Fruit fly (Drosophila melanogaster) whole organism, pupa: Measurements from ENCODE around the gene CG6026.

Experiments used
- CG14655 ChIP-seq: fragments of 200-800 bp; sonication (Bioruptor generic); optimal IDR thresholded peaks from 3 replicates; lab custom pipeline; 2017; ENCODE audit warnings: mild to moderate bottlenecking, missing biosample characterization, missing genetic modification reagents, missing genetic modification characterization
- CG15710 ChIP-seq: fragments of 200-800 bp; sonication (Bioruptor generic); optimal IDR thresholded peaks from 2 replicates; lab custom pipeline; 2018; ENCODE audit warnings: missing biosample characterization, mild to moderate bottlenecking, missing genetic modification characterization, moderate library complexity
- CG9948 ChIP-seq: fragments of 200-800 bp; sonication (Bioruptor generic); optimal IDR thresholded peaks from 2 replicates; lab custom pipeline; 2018; ENCODE audit warnings: missing biosample characterization, mild to moderate bottlenecking, missing genetic modification characterization, moderate library complexity
- EcR ChIP-seq: fragments of 200-800 bp; sonication (Bioruptor generic); optimal IDR thresholded peaks from 3 replicates; lab custom pipeline; 2019; ENCODE audit warnings: missing biosample characterization, missing genetic modification characterization, mild to moderate bottlenecking, moderate library complexity, missing genetic modification reagents
- Ets98B ChIP-seq: fragments of 200-800 bp; sonication (Bioruptor generic); IDR thresholded peaks from 2 replicates; pipeline ENCODE4 v1.3.6; 2022; ENCODE audit warnings: missing biosample characterization, missing genetic modification characterization

- TF ChIP-seq EcR (GFP tag; lab: Kevin White, UChicago) (no peak), Ets98B (GFP tag; lab: Robert Waterston, UW) (no peak), CG9948 (tag; lab: Kevin White, UChicago) (no peak), CG15710 (tag; lab: Kevin White, UChicago) (no peak), CG14655 (GFP tag; lab: Kevin White, UChicago) (no peak)
Measured at dm6 chr3R:19094039-19094438, 60.7 kb downstream of the CG6026 start, which contains the start of gene cdi.
